Fruit fly (Drosophila melanogaster): ENCODE measurements around the gene salt.
A peak's percentile ranks its signal among the peaks of the same experiment; 100 is the strongest.

salt gene

dm6 chr3R:31709142-31709541, 45.4 kb downstream of the salt start (continued):
- TF ChIP-seq CG10267 (tag; optimal IDR thresholded peaks at IDR 0.05): no peak
- TF ChIP-seq twi (tag; optimal IDR thresholded peaks at IDR 0.05): no peak
- no peak for TF ChIP-seq Hr39 (optimal IDR thresholded peaks at IDR 0.05)
- TF ChIP-seq ttk (GFP tag; IDR thresholded peaks at IDR 0.05): peak; percentile 62; the same call in 1 of the 2 replicates
- no peak for TF ChIP-seq E2f2 (GFP tag; IDR thresholded peaks at IDR 0.05)
- no peak for TF ChIP-seq exex (tag; optimal IDR thresholded peaks at IDR 0.05)
- no peak for TF ChIP-seq org-1 (GFP tag; optimal IDR thresholded peaks at IDR 0.05)
- TF ChIP-seq pfk (GFP tag; optimal IDR thresholded peaks at IDR 0.05): no peak
- no peak for TF ChIP-seq trem (tag; optimal IDR thresholded peaks at IDR 0.05)
- TF ChIP-seq chif (GFP tag; optimal IDR thresholded peaks at IDR 0.05): no peak
- TF ChIP-seq trh (GFP tag; optimal IDR thresholded peaks at IDR 0.05): no peak
- no peak for TF ChIP-seq Sry-β (GFP tag; optimal IDR thresholded peaks at IDR 0.05)
- no peak for TF ChIP-seq CG1233 (GFP tag; optimal IDR thresholded peaks at IDR 0.05)
- no peak for TF ChIP-seq tll (GFP tag; optimal IDR thresholded peaks at IDR 0.05)
- TF ChIP-seq ranshi (GFP tag; IDR thresholded peaks at IDR 0.05): peak; percentile 39; the same call in 1 of the 2 replicates
- no peak for TF ChIP-seq Dref (GFP tag; IDR thresholded peaks at IDR 0.05)
- TF ChIP-seq ftz-f1 (GFP tag; optimal IDR thresholded peaks at IDR 0.05): peak; percentile 22
- TF ChIP-seq Gsc (GFP tag; IDR thresholded peaks at IDR 0.05): no peak
- TF ChIP-seq odd (GFP tag; optimal IDR thresholded peaks at IDR 0.05): no peak
- TF ChIP-seq row (GFP tag; IDR thresholded peaks at IDR 0.05): peak; percentile 33
- no peak for TF ChIP-seq sima (GFP tag; optimal IDR thresholded peaks at IDR 0.05)
- peak; percentile 46; the same call in 1 of the 2 replicates for TF ChIP-seq lmd (GFP tag; IDR thresholded peaks at IDR 0.05)
- peak; percentile 9; the same call in 1 of the 3 replicates for TF ChIP-seq CG6175 (GFP tag; IDR thresholded peaks at IDR 0.05)
- no peak for TF ChIP-seq CoRest (tag; optimal IDR thresholded peaks at IDR 0.05)
- no peak for TF ChIP-seq danr (GFP tag; IDR thresholded peaks at IDR 0.05)
- no peak for TF ChIP-seq shn (GFP tag; optimal IDR thresholded peaks at IDR 0.05)
- no peak for TF ChIP-seq seq (GFP tag; IDR thresholded peaks at IDR 0.05)
- no peak for TF ChIP-seq mld (GFP tag; IDR thresholded peaks at IDR 0.05; ENCODE audit: partially characterized antibody)
- TF ChIP-seq CG7839 (tag; optimal IDR thresholded peaks at IDR 0.05): no peak
- no peak for TF ChIP-seq CG15696 (tag; optimal IDR thresholded peaks at IDR 0.05)
- no peak for TF ChIP-seq CG9817 (tag; optimal IDR thresholded peaks at IDR 0.05)
- TF ChIP-seq ara (GFP tag; IDR thresholded peaks at IDR 0.05): no peak
- TF ChIP-seq sc (optimal IDR thresholded peaks at IDR 0.05): no peak
- TF ChIP-seq sc (GFP tag; optimal IDR thresholded peaks at IDR 0.05): no peak
- no peak for TF ChIP-seq CG10462 (GFP tag; optimal IDR thresholded peaks at IDR 0.05)
- TF ChIP-seq CG15601 (tag; optimal IDR thresholded peaks at IDR 0.05): peak; percentile 10
- no peak for TF ChIP-seq Dfd (GFP tag; optimal IDR thresholded peaks at IDR 0.05)
- TF ChIP-seq Lhr (GFP tag; optimal IDR thresholded peaks at IDR 0.05): no peak
- TF ChIP-seq Mad (GFP tag; optimal IDR thresholded peaks at IDR 0.05): no peak
- no peak for TF ChIP-seq lola (GFP tag; optimal IDR thresholded peaks at IDR 0.05)
- TF ChIP-seq CG6791 (GFP tag; IDR thresholded peaks at IDR 0.05; ENCODE audit: partially characterized antibody): no peak
- no peak for TF ChIP-seq B-H2 (GFP tag; optimal IDR thresholded peaks at IDR 0.05)
- TF ChIP-seq tup (GFP tag; optimal IDR thresholded peaks at IDR 0.05): no peak
- peak; percentile 23 for TF ChIP-seq phol (tag; optimal IDR thresholded peaks at IDR 0.05)
- TF ChIP-seq dmrt11E (tag; optimal IDR thresholded peaks at IDR 0.05): no peak
- no peak for TF ChIP-seq CG7556 (GFP tag; optimal IDR thresholded peaks at IDR 0.05)
- no peak for TF ChIP-seq CHES-1-like (GFP tag; optimal IDR thresholded peaks at IDR 0.05)
- TF ChIP-seq CG2712 (tag; optimal IDR thresholded peaks at IDR 0.05): peak; percentile 39
- TF ChIP-seq CG31388 (GFP tag; optimal IDR thresholded peaks at IDR 0.05): no peak
- TF ChIP-seq CG13296 (GFP tag; optimal IDR thresholded peaks at IDR 0.05): peak; percentile 28
- no peak for TF ChIP-seq Bgb (GFP tag; IDR thresholded peaks at IDR 0.05; ENCODE audit: partially characterized antibody)
- TF ChIP-seq CG10321 (GFP tag; IDR thresholded peaks at IDR 0.05): no peak

Measured in whole organism, embryonic.